Fruit fly (Drosophila melanogaster) whole organism, embryonic: ENCODE results near the gene CG16959.
A peak's percentile ranks its signal among the peaks of the same experiment; 100 is the strongest.

ENCODE experiments used
- Adf1 ChIP-seq: fragments of 200-800 bp; sonication (Bioruptor generic); IDR thresholded peaks from 2 replicates; pipeline ENCODE4 v1.3.6; 2022; ENCODE audit warnings: missing biosample characterization, missing genetic modification characterization
- B-H1 ChIP-seq: fragments of 200-800 bp; sonication (Bioruptor generic); IDR thresholded peaks from 3 replicates; pipeline ENCODE4 v1.3.6; 2022; ENCODE audit warnings: missing biosample characterization, missing genetic modification characterization
- CG10462 ChIP-seq: fragments of 200-800 bp; sonication (Bioruptor generic); optimal IDR thresholded peaks from 2 replicates; lab custom pipeline; 2016; ENCODE audit warnings: missing biosample characterization, missing genetic modification characterization
- CG10565 ChIP-seq: fragments of 200-800 bp; sonication (Bioruptor generic); optimal IDR thresholded peaks from 3 replicates; lab custom pipeline; 2016; ENCODE audit warnings: missing biosample characterization, mild to moderate bottlenecking, missing genetic modification characterization
- CG1233 ChIP-seq: fragments of 200-800 bp; sonication (Bioruptor generic); optimal IDR thresholded peaks from 4 replicates; lab custom pipeline; 2018; ENCODE audit warnings: missing biosample characterization, mild to moderate bottlenecking, missing genetic modification characterization
- CG12391 ChIP-seq: fragments of 200-800 bp; sonication (Bioruptor generic); optimal IDR thresholded peaks from 3 replicates; lab custom pipeline; 2018; ENCODE audit warnings: missing biosample characterization, mild to moderate bottlenecking, missing genetic modification characterization, moderate library complexity
- CG13123 ChIP-seq: fragments of 200-800 bp; sonication (Bioruptor generic); optimal IDR thresholded peaks from 2 replicates; lab custom pipeline; 2016; ENCODE audit warnings: missing biosample characterization, missing genetic modification characterization
- CG13624 ChIP-seq: fragments of 200-800 bp; sonication (Bioruptor generic); optimal IDR thresholded peaks from 2 replicates; lab custom pipeline; 2016; ENCODE audit warnings: missing biosample characterization, missing genetic modification characterization
- CG1529 ChIP-seq: fragments of 200-800 bp; sonication (Bioruptor generic); optimal IDR thresholded peaks from 3 replicates; lab custom pipeline; 2018; ENCODE audit warnings: missing biosample characterization, missing genetic modification characterization
- CG15696 ChIP-seq: fragments of 200-800 bp; sonication (Bioruptor generic); optimal IDR thresholded peaks from 2 replicates; lab custom pipeline; 2019; ENCODE audit warnings: missing biosample characterization, mild to moderate bottlenecking, missing genetic modification characterization, moderate library complexity
- CG2678 ChIP-seq: fragments of 200-800 bp; sonication (Bioruptor generic); optimal IDR thresholded peaks from 3 replicates; lab custom pipeline; 2019; ENCODE audit warnings: missing biosample characterization, mild to moderate bottlenecking, missing genetic modification characterization, moderate library complexity
- CG32532 ChIP-seq: fragments of 200-800 bp; sonication (Bioruptor generic); IDR thresholded peaks from 2 replicates; pipeline ENCODE4 v1.3.6; 2022; ENCODE audit warnings: missing biosample characterization, missing genetic modification characterization
- CG4854 ChIP-seq: fragments of 200-800 bp; sonication (Bioruptor generic); optimal IDR thresholded peaks from 2 replicates; lab custom pipeline; 2016; ENCODE audit warnings: missing biosample characterization, missing genetic modification characterization, inconsistent platforms
- CG7372 ChIP-seq: fragments of 200-800 bp; sonication (Bioruptor generic); IDR thresholded peaks from 2 replicates; pipeline ENCODE4 v1.3.6; 2022; ENCODE audit warnings: missing biosample characterization, missing genetic modification characterization
- Chrac-16 ChIP-seq: fragments of 200-800 bp; sonication (Bioruptor generic); optimal IDR thresholded peaks from 3 replicates; lab custom pipeline; 2016; ENCODE audit warnings: missing biosample characterization, missing genetic modification characterization
- CkIIα-i1 ChIP-seq: fragments of 200-800 bp; sonication (Bioruptor generic); IDR thresholded peaks from 2 replicates; pipeline ENCODE4 v1.3.6; 2022; ENCODE audit warnings: missing biosample characterization, missing genetic modification characterization
- E2f2 ChIP-seq: fragments of 200-800 bp; sonication (Bioruptor generic); IDR thresholded peaks from 2 replicates; pipeline ENCODE4 v1.3.6; 2022; ENCODE audit warnings: missing biosample characterization, missing genetic modification characterization
- Gug ChIP-seq: fragments of 200-800 bp; sonication (Bioruptor generic); IDR thresholded peaks from 4 replicates; pipeline ENCODE4 v1.3.6; 2022; ENCODE audit warnings: missing biosample characterization, missing genetic modification characterization
- HHEX ChIP-seq: fragments of 200-800 bp; sonication (Bioruptor generic); optimal IDR thresholded peaks from 3 replicates; lab custom pipeline; 2017; ENCODE audit warnings: missing biosample characterization, mild to moderate bottlenecking, missing genetic modification characterization, missing genetic modification reagents
- HmgZ ChIP-seq: fragments of 200-800 bp; sonication (Bioruptor generic); optimal IDR thresholded peaks from 2 replicates; lab custom pipeline; 2018; ENCODE audit warnings: missing biosample characterization, mild to moderate bottlenecking, missing genetic modification characterization
- Hmr ChIP-seq: fragments of 200-800 bp; sonication (Bioruptor generic); optimal IDR thresholded peaks from 3 replicates; lab custom pipeline; 2017; ENCODE audit warnings: mild to moderate bottlenecking, missing biosample characterization, missing genetic modification reagents, missing genetic modification characterization
- Hr39 ChIP-seq: fragments of >200 bp; optimal IDR thresholded peaks from 2 replicates; lab custom pipeline; 2017
- Lhr ChIP-seq: fragments of 200-800 bp; sonication (Bioruptor generic); optimal IDR thresholded peaks from 3 replicates; lab custom pipeline; 2017; ENCODE audit warnings: mild to moderate bottlenecking, missing biosample characterization, missing genetic modification reagents, missing genetic modification characterization
- MESR4 ChIP-seq: fragments of 200-800 bp; sonication (Bioruptor generic); optimal IDR thresholded peaks from 2 replicates; lab custom pipeline; 2018; ENCODE audit warnings: missing biosample characterization, mild to moderate bottlenecking, missing genetic modification characterization, moderate library complexity
- Mad ChIP-seq: fragments of 200-800 bp; sonication (Bioruptor generic); optimal IDR thresholded peaks from 2 replicates; lab custom pipeline; 2016; ENCODE audit warnings: missing biosample characterization, missing genetic modification characterization
- NC2α ChIP-seq: fragments of 200-800 bp; sonication (Bioruptor generic); optimal IDR thresholded peaks from 2 replicates; lab custom pipeline; 2016; ENCODE audit warnings: missing biosample characterization, missing genetic modification characterization
- Optix ChIP-seq: fragments of 200-800 bp; sonication (Bioruptor generic); IDR thresholded peaks from 3 replicates; pipeline ENCODE4 v1.3.6; 2022; ENCODE audit warnings: missing biosample characterization, missing genetic modification characterization
- Ravus ChIP-seq: fragments of 200-800 bp; sonication (Bioruptor generic); IDR thresholded peaks from 2 replicates; pipeline ENCODE4 v1.3.6; 2022; ENCODE audit warnings: missing biosample characterization, missing genetic modification characterization
- abd-A ChIP-seq: fragments of 200-800 bp; sonication (Bioruptor generic); optimal IDR thresholded peaks from 3 replicates; lab custom pipeline; 2019; ENCODE audit warnings: missing biosample characterization, mild to moderate bottlenecking, missing genetic modification characterization, moderate library complexity
- ara ChIP-seq: fragments of 200-800 bp; sonication (Bioruptor generic); IDR thresholded peaks from 2 replicates; pipeline ENCODE4 v1.3.6; 2022; ENCODE audit warnings: missing biosample characterization, missing genetic modification characterization
- crc ChIP-seq: fragments of 200-800 bp; sonication (Bioruptor generic); optimal IDR thresholded peaks from 2 replicates; lab custom pipeline; 2016; ENCODE audit warnings: missing biosample characterization, missing genetic modification characterization
- da ChIP-seq: fragments of 200-800 bp; sonication (Bioruptor generic); optimal IDR thresholded peaks from 2 replicates; lab custom pipeline; 2016; ENCODE audit warnings: missing biosample characterization, missing genetic modification characterization
- dm ChIP-seq: fragments of 200-800 bp; sonication (Bioruptor generic); optimal IDR thresholded peaks from 3 replicates; lab custom pipeline; 2016; ENCODE audit warnings: missing biosample characterization, missing genetic modification characterization
- emc ChIP-seq: fragments of 200-800 bp; sonication (Bioruptor generic); optimal IDR thresholded peaks from 2 replicates; lab custom pipeline; 2016; ENCODE audit warnings: missing biosample characterization, missing genetic modification characterization
- ftz-f1 ChIP-seq: fragments of 200-800 bp; sonication (Bioruptor generic); optimal IDR thresholded peaks from 2 replicates; lab custom pipeline; 2016; ENCODE audit warnings: missing biosample characterization, missing genetic modification characterization
- hb ChIP-seq: fragments of 200-800 bp; sonication (Bioruptor generic); IDR thresholded peaks from 3 replicates; pipeline ENCODE4 v1.3.6; 2022; ENCODE audit warnings: missing biosample characterization, missing genetic modification characterization; ENCODE audit not compliant: partially characterized antibody
- insv ChIP-seq, 2 experiments: fragments of 200-800 bp; sonication (Bioruptor generic); optimal IDR thresholded peaks; 3 replicates each; lab custom pipeline; 2016 to 2018; ENCODE audit warnings: missing biosample characterization in 2 of 2, missing genetic modification characterization in 2 of 2
- pan ChIP-seq, 4 experiments: fragments of >200 bp in 3 of 4; fragments of 200-800 bp in 1 of 4; sonication (Bioruptor generic) in 1 of 4; optimal IDR thresholded peaks in 3 of 4; IDR thresholded peaks in 1 of 4; 2 replicates each; pipeline versions ENCODE4 v1.3.6 to Lab custom; 2017 to 2022; ENCODE audit warnings: missing biosample characterization in 2 of 4, missing genetic modification characterization in 2 of 4, mixed read lengths in 1 of 4
- salm ChIP-seq: fragments of 200-800 bp; sonication (Bioruptor generic); optimal IDR thresholded peaks from 2 replicates; lab custom pipeline; 2018; ENCODE audit warnings: missing biosample characterization, mild to moderate bottlenecking, missing genetic modification characterization
- sc ChIP-seq, 3 experiments: fragments of >200 bp in 2 of 3; fragments of 200-800 bp in 1 of 3; sonication (Bioruptor generic) in 1 of 3; optimal IDR thresholded peaks; 2 replicates in 2 of 3; 3 replicates in 1 of 3; lab custom pipeline; 2017; ENCODE audit warnings: mild to moderate bottlenecking in 1 of 3, missing biosample characterization in 1 of 3, missing genetic modification characterization in 1 of 3, missing genetic modification reagents in 1 of 3
- sqz ChIP-seq: fragments of 200-800 bp; sonication (Bioruptor generic); optimal IDR thresholded peaks from 3 replicates; lab custom pipeline; 2018; ENCODE audit warnings: missing biosample characterization, mild to moderate bottlenecking, missing genetic modification characterization
- ssp ChIP-seq: fragments of 200-800 bp; sonication (Bioruptor generic); IDR thresholded peaks from 2 replicates; pipeline ENCODE4 v1.3.6; 2022; ENCODE audit warnings: missing biosample characterization, missing genetic modification characterization
- tin ChIP-seq: fragments of 200-800 bp; sonication (Bioruptor generic); optimal IDR thresholded peaks from 3 replicates; lab custom pipeline; 2016; ENCODE audit warnings: missing biosample characterization, missing genetic modification characterization
- toy ChIP-seq: fragments of 200-800 bp; sonication (Bioruptor generic); IDR thresholded peaks from 2 replicates; pipeline ENCODE4 v1.3.6; 2022; ENCODE audit warnings: missing biosample characterization, missing genetic modification characterization
- trem ChIP-seq: fragments of 200-800 bp; optimal IDR thresholded peaks from 3 replicates; lab custom pipeline; 2019; ENCODE audit warnings: missing biosample characterization, mild to moderate bottlenecking, missing genetic modification characterization, moderate library complexity
- trh ChIP-seq: fragments of 200-800 bp; sonication (Bioruptor generic); optimal IDR thresholded peaks from 2 replicates; lab custom pipeline; 2016; ENCODE audit warnings: missing biosample characterization, missing genetic modification characterization
- wor ChIP-seq: fragments of 200-800 bp; sonication (Bioruptor generic); IDR thresholded peaks from 2 replicates; pipeline ENCODE4 v1.3.6; 2022; ENCODE audit warnings: missing biosample characterization, missing genetic modification characterization
- z ChIP-seq: fragments of 200-800 bp; sonication (Bioruptor generic); IDR thresholded peaks from 3 replicates; pipeline ENCODE4 v1.3.6; 2022; ENCODE audit warnings: missing biosample characterization, missing genetic modification characterization

CG16959 gene

dm6 chr3L:15136659-15137572 lies 11.8 kb upstream of the CG16959 start, which contains the start of gene CG12316 (continued):
- TF ChIP-seq salm (tag; lab: Kevin White, UChicago) = peak; percentile 90
- peak; percentile 73 for TF ChIP-seq CG32532 (GFP tag; lab: Robert Waterston, UW)
- peak; percentile 86 for TF ChIP-seq CG1529
- TF ChIP-seq Chrac-16 = peak; percentile 86
- TF ChIP-seq CG4854 (GFP tag; lab: Kevin White, UChicago) = peak; percentile 86
- TF ChIP-seq Hmr (GFP tag; lab: Kevin White, UChicago) = peak; percentile 94
- TF ChIP-seq crc (GFP tag; lab: Kevin White, UChicago) = peak; percentile 89
- TF ChIP-seq CG12391 (tag; lab: Kevin White, UChicago) = peak; percentile 94
- TF ChIP-seq CG10565 (GFP tag; lab: Kevin White, UChicago) = peak; percentile 78
- peak; percentile 57 for TF ChIP-seq Adf1 (GFP tag; lab: Robert Waterston, UW)
- TF ChIP-seq pan (optimal IDR thresholded peaks at IDR 0.05; lab: Kevin White, UChicago) = no peak
- TF ChIP-seq pan (GFP tag; optimal IDR thresholded peaks at IDR 0.05 in 1 of 2, IDR thresholded peaks at IDR 0.05 in 1 of 2) = peak in 1 of 2 experiments; percentile 82
- TF ChIP-seq Hr39 (lab: Kevin White, UChicago) = no peak
- TF ChIP-seq E2f2 = peak; percentile 85
- no peak for TF ChIP-seq sc (optimal IDR thresholded peaks at IDR 0.05; lab: Kevin White, UChicago)
- peak; percentile 82 for TF ChIP-seq sc (GFP tag; optimal IDR thresholded peaks at IDR 0.05; lab: Kevin White, UChicago)
- TF ChIP-seq MESR4 (GFP tag; lab: Kevin White, UChicago) = peak; percentile 70
- peak; percentile 71 for TF ChIP-seq wor (GFP tag; lab: Robert Waterston, UW)
- TF ChIP-seq Mad (GFP tag; lab: Kevin White, UChicago) = peak; percentile 95
- peak; percentile 40 for TF ChIP-seq sqz
- TF ChIP-seq Optix (GFP tag; lab: Robert Waterston, UW) = peak; percentile 89
- peak; percentile 75 for TF ChIP-seq CG10462 (GFP tag; lab: Kevin White, UChicago)
- TF ChIP-seq toy (GFP tag; lab: Robert Waterston, UW) = peak; percentile 56
- peak; percentile 85 for TF ChIP-seq HHEX (GFP tag; lab: Kevin White, UChicago)
- peak; percentile 91 for TF ChIP-seq tin (GFP tag; lab: Kevin White, UChicago)
- TF ChIP-seq da (GFP tag; lab: Kevin White, UChicago) = peak; percentile 91
- peak; percentile 88 for TF ChIP-seq ara (GFP tag; lab: Robert Waterston, UW)
- peak; percentile 42 for TF ChIP-seq trh
- TF ChIP-seq B-H1 (GFP tag; lab: Robert Waterston, UW) = peak; percentile 50; the same call in 2 of the 3 replicates
- TF ChIP-seq hb (GFP tag; lab: Robert Waterston, UW) = no peak; the same call in 2 of the 3 replicates
- TF ChIP-seq trem = peak; percentile 91
- peak; percentile 88 for TF ChIP-seq dm (GFP tag; lab: Kevin White, UChicago)
- TF ChIP-seq Lhr = peak; percentile 69
- TF ChIP-seq CkIIα-i1 = 0 out of 2 replicates have a peak, but pooled peaks have one; percentile 34
- TF ChIP-seq CG15696 (tag; lab: Kevin White, UChicago) = peak; percentile 95
- peak; percentile 85 for TF ChIP-seq NC2α (GFP tag; lab: Kevin White, UChicago)
- peak; percentile 38; the same call in 1 of the 3 replicates for TF ChIP-seq z (GFP tag; lab: Robert Waterston, UW)
- TF ChIP-seq abd-A (tag; lab: Kevin White, UChicago) = no peak
- TF ChIP-seq emc = peak; percentile 68
- TF ChIP-seq HmgZ = peak; percentile 94
- peak; percentile 77 for TF ChIP-seq Gug (GFP tag; lab: Robert Waterston, UW)
- peak; percentile 94 for TF ChIP-seq CG2678
- peak; percentile 42; the same call in 1 of the 2 replicates for TF ChIP-seq Ravus (GFP tag; lab: Robert Waterston, UW)
- peak; percentile 72 for TF ChIP-seq CG7372 (GFP tag; lab: Robert Waterston, UW)
- peak; percentile 93 for TF ChIP-seq CG13624 (GFP tag; lab: Kevin White, UChicago)
- TF ChIP-seq ftz-f1 = peak; percentile 13
- peak; percentile 23 to 70 for TF ChIP-seq insv (GFP tag; optimal IDR thresholded peaks at IDR 0.05; lab: Kevin White, UChicago)
- TF ChIP-seq CG13123 (GFP tag; lab: Kevin White, UChicago) = peak; percentile 49
- peak; percentile 59 for TF ChIP-seq ssp
- peak; percentile 91 for TF ChIP-seq CG1233 (GFP tag; lab: Kevin White, UChicago)
